Fruit fly (Drosophila melanogaster) whole organism, embryonic: Measurements from ENCODE around the gene papi.
A peak's percentile ranks its signal among the peaks of the same experiment; 100 is the strongest.

Source experiments
- Antp ChIP-seq: fragments of 200-800 bp; sonication (Bioruptor generic); optimal IDR thresholded peaks from 3 replicates; lab custom pipeline; 2016; ENCODE audit warnings: missing biosample characterization, missing genetic modification characterization
- B-H1 ChIP-seq: fragments of 200-800 bp; sonication (Bioruptor generic); IDR thresholded peaks from 3 replicates; pipeline ENCODE4 v1.3.6; 2022; ENCODE audit warnings: missing biosample characterization, missing genetic modification characterization
- CG10267 ChIP-seq: fragments of 200-800 bp; sonication (Bioruptor generic); optimal IDR thresholded peaks from 2 replicates; lab custom pipeline; 2018; ENCODE audit warnings: missing biosample characterization, mild to moderate bottlenecking, missing genetic modification characterization, moderate library complexity
- CG10462 ChIP-seq: fragments of 200-800 bp; sonication (Bioruptor generic); optimal IDR thresholded peaks from 2 replicates; lab custom pipeline; 2016; ENCODE audit warnings: missing biosample characterization, missing genetic modification characterization
- CG11456 ChIP-seq: fragments of 200-800 bp; sonication (Bioruptor generic); IDR thresholded peaks from 3 replicates; pipeline ENCODE4 v1.3.6; 2022; ENCODE audit warnings: missing biosample characterization, missing genetic modification characterization
- CG12219 ChIP-seq: fragments of 200-800 bp; sonication (Bioruptor generic); optimal IDR thresholded peaks from 3 replicates; lab custom pipeline; 2018; ENCODE audit warnings: missing biosample characterization, mild to moderate bottlenecking, missing genetic modification characterization
- CG13123 ChIP-seq: fragments of 200-800 bp; sonication (Bioruptor generic); optimal IDR thresholded peaks from 2 replicates; lab custom pipeline; 2016; ENCODE audit warnings: missing biosample characterization, missing genetic modification characterization
- CG15011 ChIP-seq: fragments of 200-800 bp; sonication (Bioruptor generic); optimal IDR thresholded peaks from 3 replicates; lab custom pipeline; 2018; ENCODE audit warnings: missing biosample characterization, mild to moderate bottlenecking, missing genetic modification characterization
- CG15601 ChIP-seq: fragments of 200-800 bp; sonication (Bioruptor generic); optimal IDR thresholded peaks from 3 replicates; lab custom pipeline; 2019; ENCODE audit warnings: missing biosample characterization, mild to moderate bottlenecking, missing genetic modification characterization, moderate library complexity
- CG17385 ChIP-seq: fragments of 200-800 bp; sonication (Bioruptor generic); optimal IDR thresholded peaks from 3 replicates; lab custom pipeline; 2018; ENCODE audit warnings: missing biosample characterization, mild to moderate bottlenecking, missing genetic modification characterization
- CG17568 ChIP-seq: fragments of 200-800 bp; sonication (Bioruptor generic); optimal IDR thresholded peaks from 2 replicates; lab custom pipeline; 2018; ENCODE audit warnings: missing biosample characterization, mild to moderate bottlenecking, missing genetic modification characterization, moderate library complexity
- CG18764 ChIP-seq: fragments of 200-800 bp; sonication (Bioruptor generic); optimal IDR thresholded peaks from 3 replicates; lab custom pipeline; 2016; ENCODE audit warnings: missing biosample characterization, missing genetic modification characterization
- CG2889 ChIP-seq: fragments of 200-800 bp; sonication (Bioruptor generic); IDR thresholded peaks from 3 replicates; pipeline ENCODE4 v1.3.6; 2022; ENCODE audit warnings: missing biosample characterization, missing genetic modification characterization
- CG3281 ChIP-seq: fragments of 200-800 bp; sonication (Bioruptor generic); optimal IDR thresholded peaks from 3 replicates; lab custom pipeline; 2017; ENCODE audit warnings: missing biosample characterization, mild to moderate bottlenecking, missing genetic modification characterization
- CG3995 ChIP-seq: fragments of 200-800 bp; sonication (Bioruptor generic); optimal IDR thresholded peaks from 3 replicates; lab custom pipeline; 2016; ENCODE audit warnings: missing biosample characterization, missing genetic modification characterization
- CG6175 ChIP-seq: fragments of 200-800 bp; sonication (Bioruptor generic); IDR thresholded peaks from 3 replicates; pipeline ENCODE4 v1.3.6; 2022; ENCODE audit warnings: missing biosample characterization, missing genetic modification characterization
- CG6654 ChIP-seq: fragments of 200-800 bp; sonication (Bioruptor generic); optimal IDR thresholded peaks from 2 replicates; lab custom pipeline; 2017; ENCODE audit warnings: missing biosample characterization, mild to moderate bottlenecking, missing genetic modification characterization
- CG7372 ChIP-seq: fragments of 200-800 bp; sonication (Bioruptor generic); IDR thresholded peaks from 2 replicates; pipeline ENCODE4 v1.3.6; 2022; ENCODE audit warnings: missing biosample characterization, missing genetic modification characterization
- CG8089 ChIP-seq: fragments of 200-800 bp; sonication (Bioruptor generic); optimal IDR thresholded peaks from 3 replicates; lab custom pipeline; 2016; ENCODE audit warnings: missing biosample characterization, missing genetic modification characterization
- CG9817 ChIP-seq: fragments of 200-800 bp; sonication (Bioruptor generic); optimal IDR thresholded peaks from 2 replicates; lab custom pipeline; 2018; ENCODE audit warnings: missing biosample characterization, mild to moderate bottlenecking, missing genetic modification characterization, moderate library complexity
- CTCF ChIP-seq: fragments of 200-800 bp; sonication (Bioruptor generic); optimal IDR thresholded peaks from 2 replicates; lab custom pipeline; 2017; ENCODE audit warnings: missing biosample characterization, mild to moderate bottlenecking, missing genetic modification characterization, moderate library complexity
- Camta ChIP-seq: fragments of 200-800 bp; sonication (Bioruptor generic); optimal IDR thresholded peaks from 2 replicates; lab custom pipeline; 2016; ENCODE audit warnings: missing biosample characterization, missing genetic modification characterization
- Chrac-16 ChIP-seq: fragments of 200-800 bp; sonication (Bioruptor generic); optimal IDR thresholded peaks from 3 replicates; lab custom pipeline; 2016; ENCODE audit warnings: missing biosample characterization, missing genetic modification characterization
- Deaf1 ChIP-seq: fragments of 200-800 bp; optimal IDR thresholded peaks from 3 replicates; lab custom pipeline; 2019; ENCODE audit warnings: missing biosample characterization, mild to moderate bottlenecking, missing genetic modification characterization, moderate library complexity
- Dek ChIP-seq: fragments of 200-800 bp; sonication (Bioruptor generic); optimal IDR thresholded peaks from 3 replicates; lab custom pipeline; 2019; ENCODE audit warnings: missing biosample characterization, mild to moderate bottlenecking, missing genetic modification characterization, moderate library complexity
- H15 ChIP-seq: fragments of 200-800 bp; sonication (Bioruptor generic); IDR thresholded peaks from 3 replicates; pipeline ENCODE4 v1.3.6; 2022; ENCODE audit warnings: missing biosample characterization, missing genetic modification characterization
- HmgD ChIP-seq: fragments of 200-800 bp; sonication (Bioruptor generic); optimal IDR thresholded peaks from 3 replicates; lab custom pipeline; 2016; ENCODE audit warnings: missing biosample characterization, missing genetic modification characterization
- Jarid2 ChIP-seq: fragments of 200-800 bp; sonication (Bioruptor generic); optimal IDR thresholded peaks from 3 replicates; lab custom pipeline; 2017; ENCODE audit warnings: mild to moderate bottlenecking, missing biosample characterization, missing genetic modification reagents, missing genetic modification characterization
- Kr ChIP-seq: fragments of 200-800 bp; sonication (Bioruptor generic); optimal IDR thresholded peaks from 2 replicates; lab custom pipeline; 2017; ENCODE audit warnings: missing biosample characterization, mild to moderate bottlenecking, missing genetic modification characterization
- Mes4 ChIP-seq: fragments of 200-800 bp; sonication (Bioruptor generic); optimal IDR thresholded peaks from 2 replicates; lab custom pipeline; 2016; ENCODE audit warnings: missing biosample characterization, missing genetic modification characterization
- NC2β ChIP-seq: fragments of 200-800 bp; sonication (Bioruptor generic); optimal IDR thresholded peaks from 2 replicates; lab custom pipeline; 2016; ENCODE audit warnings: missing biosample characterization, missing genetic modification characterization
- Nf-YC ChIP-seq: fragments of 200-800 bp; optimal IDR thresholded peaks from 3 replicates; lab custom pipeline; 2019; ENCODE audit warnings: missing biosample characterization, mild to moderate bottlenecking, missing genetic modification characterization, moderate library complexity
- NfI ChIP-seq: fragments of 200-800 bp; sonication (Bioruptor generic); optimal IDR thresholded peaks from 3 replicates; lab custom pipeline; 2018; ENCODE audit warnings: missing biosample characterization, mild to moderate bottlenecking, missing genetic modification characterization, moderate library complexity
- Optix ChIP-seq: fragments of 200-800 bp; sonication (Bioruptor generic); IDR thresholded peaks from 3 replicates; pipeline ENCODE4 v1.3.6; 2022; ENCODE audit warnings: missing biosample characterization, missing genetic modification characterization
- Ssrp ChIP-seq: fragments of 200-800 bp; sonication (Bioruptor generic); optimal IDR thresholded peaks from 2 replicates; lab custom pipeline; 2018; ENCODE audit warnings: missing biosample characterization, mild to moderate bottlenecking, missing genetic modification characterization, moderate library complexity
- Taf1 ChIP-seq: fragments of 200-800 bp; sonication (Bioruptor generic); IDR thresholded peaks from 2 replicates; pipeline ENCODE4 v1.3.6; 2022; ENCODE audit warnings: missing biosample characterization, missing genetic modification characterization
- ac ChIP-seq: fragments of 200-800 bp; sonication (Bioruptor generic); optimal IDR thresholded peaks from 3 replicates; lab custom pipeline; 2017; ENCODE audit warnings: missing biosample characterization, mild to moderate bottlenecking, missing genetic modification characterization
- aop ChIP-seq: fragments of 200-800 bp; sonication (Bioruptor generic); IDR thresholded peaks from 2 replicates; pipeline ENCODE4 v1.3.6; 2022; ENCODE audit warnings: missing biosample characterization, missing genetic modification characterization
- ato ChIP-seq: fragments of 200-800 bp; sonication (Bioruptor generic); IDR thresholded peaks from 2 replicates; pipeline ENCODE4 v1.3.6; 2022; ENCODE audit warnings: missing biosample characterization, missing genetic modification characterization; ENCODE audit not compliant: partially characterized antibody
- chinmo ChIP-seq: fragments of 200-800 bp; sonication (Bioruptor generic); IDR thresholded peaks from 4 replicates; pipeline ENCODE4 v1.3.6; 2022; ENCODE audit warnings: missing biosample characterization, missing genetic modification characterization; ENCODE audit not compliant: partially characterized antibody
- chn ChIP-seq: fragments of 200-800 bp; sonication (Bioruptor generic); optimal IDR thresholded peaks from 2 replicates; lab custom pipeline; 2016; ENCODE audit warnings: missing biosample characterization, missing genetic modification characterization
- dpn ChIP-seq, 2 experiments: fragments of 200-800 bp; sonication (Bioruptor generic); optimal IDR thresholded peaks; 3 replicates each; lab custom pipeline; 2016; ENCODE audit warnings: missing biosample characterization in 2 of 2, missing genetic modification characterization in 2 of 2
- dysf ChIP-seq: fragments of 200-800 bp; sonication (Bioruptor generic); IDR thresholded peaks from 3 replicates; pipeline ENCODE4 v1.3.6; 2022; ENCODE audit warnings: missing biosample characterization, missing genetic modification characterization
- exex ChIP-seq: fragments of 200-800 bp; sonication (Bioruptor generic); optimal IDR thresholded peaks from 4 replicates; lab custom pipeline; 2018; ENCODE audit warnings: missing biosample characterization, mild to moderate bottlenecking, missing genetic modification characterization, moderate library complexity
- grau ChIP-seq: fragments of 200-800 bp; optimal IDR thresholded peaks from 3 replicates; lab custom pipeline; 2019; ENCODE audit warnings: missing biosample characterization, mild to moderate bottlenecking, missing genetic modification characterization, moderate library complexity
- mam ChIP-seq: fragments of 200-800 bp; sonication (Bioruptor generic); optimal IDR thresholded peaks from 3 replicates; lab custom pipeline; 2016; ENCODE audit warnings: missing biosample characterization, missing genetic modification characterization
- run ChIP-seq: fragments of 200-800 bp; sonication (Bioruptor generic); optimal IDR thresholded peaks from 3 replicates; lab custom pipeline; 2018; ENCODE audit warnings: missing biosample characterization, mild to moderate bottlenecking, missing genetic modification characterization
- schlank ChIP-seq: fragments of 200-800 bp; sonication (Bioruptor generic); optimal IDR thresholded peaks from 2 replicates; lab custom pipeline; 2018; ENCODE audit warnings: missing biosample characterization, mild to moderate bottlenecking, missing genetic modification characterization
- tll ChIP-seq, 2 experiments: fragments of 200-800 bp in 1 of 2; fragments of >200 bp in 1 of 2; sonication (Bioruptor generic) in 1 of 2; optimal IDR thresholded peaks; 2 replicates each; lab custom pipeline; 2017 to 2019; ENCODE audit warnings: missing biosample characterization in 2 of 2, missing genetic modification characterization in 2 of 2, mild to moderate bottlenecking in 1 of 2, moderate library complexity in 1 of 2
- toy ChIP-seq: fragments of 200-800 bp; sonication (Bioruptor generic); IDR thresholded peaks from 2 replicates; pipeline ENCODE4 v1.3.6; 2022; ENCODE audit warnings: missing biosample characterization, missing genetic modification characterization
- twi ChIP-seq: fragments of 200-800 bp; optimal IDR thresholded peaks from 2 replicates; lab custom pipeline; 2019; ENCODE audit warnings: missing biosample characterization, mild to moderate bottlenecking, missing genetic modification characterization, moderate library complexity

The papi gene

dm6 chr2L:2171366-2172078, 49.0 kb upstream of the papi start (continued):
- TF ChIP-seq CG9817 (tag; lab: Kevin White, UChicago) (no peak), mam (GFP tag; lab: Kevin White, UChicago) (no peak), CG12219 (no peak), CG17568 (GFP tag; lab: Kevin White, UChicago) (peak; percentile 7), CG6654 (GFP tag; lab: Kevin White, UChicago) (no peak), grau (tag; lab: Kevin White, UChicago) (peak; percentile 57), B-H1 (no peak), CG13123 (GFP tag; lab: Kevin White, UChicago) (no peak), aop (peak; percentile 99), Kr (GFP tag; lab: Kevin White, UChicago) (no peak), CG15011 (no peak), CTCF (GFP tag; lab: Kevin White, UChicago) (no peak), chn (GFP tag; lab: Kevin White, UChicago) (no peak), NfI (no peak), CG3281 (GFP tag; lab: Kevin White, UChicago) (peak; percentile 13), dpn (GFP tag; optimal IDR thresholded peaks at IDR 0.05; lab: Kevin White, UChicago) (no peak), Deaf1 (no peak), CG6175 (no peak), Optix (GFP tag; lab: Robert Waterston, UW) (no peak), Chrac-16 (GFP tag; lab: Kevin White, UChicago) (no peak), CG15601 (tag; lab: Kevin White, UChicago) (no peak), Antp (no peak), CG11456 (GFP tag; lab: Robert Waterston, UW) (no peak), CG10267 (no peak), run (no peak), Ssrp (tag; lab: Kevin White, UChicago) (no peak), ato (GFP tag; lab: Robert Waterston, UW) (no peak), Camta (GFP tag; lab: Kevin White, UChicago) (no peak), schlank (tag; lab: Kevin White, UChicago) (peak; percentile 3), ac (GFP tag; lab: Kevin White, UChicago) (no peak), exex (tag; lab: Kevin White, UChicago) (peak; percentile 97), chinmo (GFP tag; lab: Robert Waterston, UW) (peak; percentile 52; the same call in 1 of the 4 replicates), CG2889 (GFP tag; lab: Robert Waterston, UW) (no peak), dysf (GFP tag; lab: Robert Waterston, UW) (no peak), HmgD (GFP tag; lab: Kevin White, UChicago) (no peak), Dek (no peak), twi (no peak), CG7372 (GFP tag; lab: Robert Waterston, UW) (no peak), CG3995 (GFP tag; lab: Kevin White, UChicago) (no peak), Jarid2 (GFP tag; lab: Kevin White, UChicago) (peak; percentile 19), Nf-YC (tag; lab: Kevin White, UChicago) (peak; percentile 49), Taf1 (GFP tag; lab: Robert Waterston, UW) (0 out of 2 replicates have a peak, but pooled peaks have one; percentile 15), H15 (GFP tag; lab: Robert Waterston, UW) (no peak), CG18764 (GFP tag; lab: Kevin White, UChicago) (no peak), toy (no peak), CG10462 (GFP tag; lab: Kevin White, UChicago) (no peak), NC2β (no peak), tll (GFP tag; optimal IDR thresholded peaks at IDR 0.05; lab: Kevin White, UChicago) (no peak), CG17385 (GFP tag; lab: Kevin White, UChicago) (peak; percentile 14), CG8089 (GFP tag; lab: Kevin White, UChicago) (no peak), Mes4 (GFP tag; lab: Kevin White, UChicago) (no peak)
